Fruit fly (Drosophila melanogaster): Measurements from ENCODE around the gene sina.

sina gene

dm6 chr3L:16890650-16891336 lies 37.2 kb downstream of the sina start (continued):
- TF ChIP-seq dmrt99B (tag; optimal IDR thresholded peaks at IDR 0.05) (peak; percentile 96), CG15269 (tag; optimal IDR thresholded peaks at IDR 0.05) (peak; percentile 90), CG12236 (GFP tag; optimal IDR thresholded peaks at IDR 0.05) (peak; percentile 86), psq (GFP tag; optimal IDR thresholded peaks at IDR 0.05) (peak; percentile 58), CG10462 (GFP tag; optimal IDR thresholded peaks at IDR 0.05) (peak; percentile 92), Fer1 (GFP tag; optimal IDR thresholded peaks at IDR 0.05) (peak; percentile 75), pita (GFP tag; optimal IDR thresholded peaks at IDR 0.05) (no peak), esg (GFP tag; conservative IDR thresholded peaks at IDR 0.05) (peak; percentile 89), CG7928 (GFP tag; optimal IDR thresholded peaks at IDR 0.05) (peak; percentile 51), B-H2 (GFP tag; optimal IDR thresholded peaks at IDR 0.05) (no peak), ab (GFP tag; optimal IDR thresholded peaks at IDR 0.05) (peak; percentile 34), nau (GFP tag; optimal IDR thresholded peaks at IDR 0.05) (peak; percentile 85), CG18476 (GFP tag; optimal IDR thresholded peaks at IDR 0.05) (peak; percentile 78), Awh (GFP tag; IDR thresholded peaks at IDR 0.05) (peak; percentile 97), caup (GFP tag; optimal IDR thresholded peaks at IDR 0.05; ENCODE audit: severe bottlenecking) (peak; percentile 72), insv (GFP tag; optimal IDR thresholded peaks at IDR 0.05) (no peak), CG11560 (tag; IDR thresholded peaks at IDR 0.05) (peak; percentile 71; the same call in 2 of the 3 replicates), Gsc (GFP tag; IDR thresholded peaks at IDR 0.05) (peak; percentile 84), oc (tag; optimal IDR thresholded peaks at IDR 0.05) (peak; percentile 90), CG17802 (tag; optimal IDR thresholded peaks at IDR 0.05) (peak; percentile 82), CG30431 (GFP tag; optimal IDR thresholded peaks at IDR 0.05) (peak; percentile 83), CG10431 (GFP tag; optimal IDR thresholded peaks at IDR 0.05) (peak; percentile 74), zf30C (GFP tag; optimal IDR thresholded peaks at IDR 0.05) (peak; percentile 68), tin (GFP tag; optimal IDR thresholded peaks at IDR 0.05) (peak; percentile 93), crp (GFP tag; optimal IDR thresholded peaks at IDR 0.05) (peak in 1 of 2 experiments; percentile 49), Hr51 (GFP tag; optimal IDR thresholded peaks at IDR 0.05) (peak; percentile 72 to 91), HLHmδ (GFP tag; optimal IDR thresholded peaks at IDR 0.05) (peak; percentile 1), Usf (GFP tag; optimal IDR thresholded peaks at IDR 0.05) (peak; percentile 66), CG5180 (GFP tag; optimal IDR thresholded peaks at IDR 0.05) (peak; percentile 81), CG1529 (GFP tag; optimal IDR thresholded peaks at IDR 0.05) (peak; percentile 89), CG7963 (GFP tag; IDR thresholded peaks at IDR 0.05; ENCODE audit: partially characterized antibody) (no peak), CG4328 (GFP tag; optimal IDR thresholded peaks at IDR 0.05) (peak; percentile 59), ems (GFP tag; optimal IDR thresholded peaks at IDR 0.05) (peak; percentile 85), stc (GFP tag; IDR thresholded peaks at IDR 0.05) (peak; percentile 94), Rx (GFP tag; IDR thresholded peaks at IDR 0.05) (peak; percentile 91), hbn (GFP tag; IDR thresholded peaks at IDR 0.05; ENCODE audit: partially characterized antibody) (no peak), hkb (optimal IDR thresholded peaks at IDR 0.05) (no peak), hkb (GFP tag; IDR thresholded peaks at IDR 0.05) (peak; percentile 95), CG4404 (GFP tag; IDR thresholded peaks at IDR 0.05) (peak; percentile 70), CG16815 (GFP tag; optimal IDR thresholded peaks at IDR 0.05) (peak; percentile 70), pros (GFP tag; optimal IDR thresholded peaks at IDR 0.05) (peak; percentile 92), en (GFP tag; optimal IDR thresholded peaks at IDR 0.05) (peak; percentile 84), Spps (tag; optimal IDR thresholded peaks at IDR 0.05) (peak; percentile 88), cad (GFP tag; optimal IDR thresholded peaks at IDR 0.05) (no peak), D (optimal IDR thresholded peaks at IDR 0.05) (no peak), D (GFP tag; optimal IDR thresholded peaks at IDR 0.05) (peak; percentile 94), salm (tag; optimal IDR thresholded peaks at IDR 0.05) (peak; percentile 86), CG10543 (GFP tag; optimal IDR thresholded peaks at IDR 0.05) (peak; percentile 64), CG4617 (GFP tag; optimal IDR thresholded peaks at IDR 0.05; ENCODE audit: borderline replicate concordance) (peak; percentile 68)
